Fruit fly (Drosophila melanogaster): Measurements from ENCODE around the gene dock.

dock gene

dm6 chr2L:838786-839185, 13.0 kb downstream of the dock start:
- TF ChIP-seq dsf (GFP tag; optimal IDR thresholded peaks at IDR 0.05; ENCODE audit: borderline replicate concordance) (no peak), sv (GFP tag; optimal IDR thresholded peaks at IDR 0.05) (no peak), psq (GFP tag; optimal IDR thresholded peaks at IDR 0.05) (no peak), rgr (GFP tag; optimal IDR thresholded peaks at IDR 0.05) (no peak), ey (GFP tag; optimal IDR thresholded peaks at IDR 0.05) (no peak), foxo (GFP tag; optimal IDR thresholded peaks at IDR 0.05) (no peak), OdsH (GFP tag; optimal IDR thresholded peaks at IDR 0.05) (no peak), Hr78 (GFP tag; optimal IDR thresholded peaks at IDR 0.05) (no peak), N (GFP tag; optimal IDR thresholded peaks at IDR 0.05) (no peak), woc (GFP tag; optimal IDR thresholded peaks at IDR 0.05) (no peak), Dfd (GFP tag; optimal IDR thresholded peaks at IDR 0.05) (no peak), jim (GFP tag; optimal IDR thresholded peaks at IDR 0.05) (no peak), Mio (GFP tag; optimal IDR thresholded peaks at IDR 0.05) (no peak)

DNA sequence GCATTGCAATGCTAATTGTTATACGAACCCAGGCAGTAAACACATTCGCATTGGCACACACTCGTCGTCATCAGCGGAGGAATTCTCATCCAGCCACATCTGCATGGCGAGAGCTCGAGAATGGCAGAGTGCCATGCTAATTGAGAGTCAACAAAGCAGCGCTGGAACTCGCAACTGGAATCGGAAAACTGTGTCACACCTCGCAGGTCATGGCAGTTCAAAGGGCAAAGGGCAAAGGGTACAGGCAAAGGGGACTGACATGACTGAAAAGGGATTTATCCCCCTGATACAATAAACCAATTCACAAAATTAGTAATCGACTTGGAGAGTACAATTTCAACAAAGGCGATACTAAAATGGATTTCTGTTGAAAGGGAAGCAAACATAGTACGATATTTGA, 14.3 kb downstream of the dock start:
- TF ChIP-seq brk (GFP tag; optimal IDR thresholded peaks at IDR 0.05) (no peak), CrebA (GFP tag; optimal IDR thresholded peaks at IDR 0.05; ENCODE audit: borderline replicate concordance) (no peak), sage (GFP tag; optimal IDR thresholded peaks at IDR 0.05) (no peak), Hr78 (GFP tag; optimal IDR thresholded peaks at IDR 0.05) (no peak), OdsH (GFP tag; optimal IDR thresholded peaks at IDR 0.05) (no peak), dl (GFP tag; optimal IDR thresholded peaks at IDR 0.05; ENCODE audit: insufficient read depth in 1 of 2, partially characterized antibody in 2 of 2) (no peak)

DNA sequence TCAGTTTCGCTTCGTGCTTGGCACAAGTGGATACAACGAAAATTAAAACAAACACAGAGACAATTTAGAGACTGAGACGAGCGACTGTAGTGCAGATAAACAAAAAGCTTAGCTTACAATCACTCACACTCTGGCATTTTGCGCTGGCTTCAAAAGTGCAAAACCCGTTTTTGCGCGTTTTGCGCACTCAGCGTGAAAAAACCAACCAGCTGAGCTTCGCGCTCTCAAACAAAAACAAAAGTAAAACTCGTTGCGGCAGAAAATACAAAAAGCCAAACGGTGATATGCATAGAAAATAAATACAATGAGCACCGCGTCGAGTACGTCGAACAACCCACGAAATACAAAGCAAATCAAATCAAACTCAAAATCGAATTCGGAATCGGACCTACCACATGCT, 14.9 kb downstream of the dock start:
- TF ChIP-seq HLH106 (tag; optimal IDR thresholded peaks at IDR 0.05) (no peak), Abd-B (GFP tag; optimal IDR thresholded peaks at IDR 0.05) (no peak), Dif (GFP tag; optimal IDR thresholded peaks at IDR 0.05; ENCODE audit: partially characterized antibody) (no peak), OdsH (GFP tag; optimal IDR thresholded peaks at IDR 0.05) (no peak), rgr (GFP tag; optimal IDR thresholded peaks at IDR 0.05) (no peak), CrebA (GFP tag; optimal IDR thresholded peaks at IDR 0.05; ENCODE audit: borderline replicate concordance) (no peak), GATAd (GFP tag; optimal IDR thresholded peaks at IDR 0.05) (no peak), dl (GFP tag; optimal IDR thresholded peaks at IDR 0.05; ENCODE audit: insufficient read depth in 1 of 2, partially characterized antibody in 2 of 2) (no peak), Vsx2 (GFP tag; optimal IDR thresholded peaks at IDR 0.05; ENCODE audit: partially characterized antibody) (no peak), CG32264 (GFP tag; optimal IDR thresholded peaks at IDR 0.05) (no peak), CG9705 (GFP tag; optimal IDR thresholded peaks at IDR 0.05) (no peak), dmrt93B (GFP tag; optimal IDR thresholded peaks at IDR 0.05) (no peak), brk (GFP tag; optimal IDR thresholded peaks at IDR 0.05) (no peak), h (GFP tag; optimal IDR thresholded peaks at IDR 0.05) (no peak), sv (GFP tag; optimal IDR thresholded peaks at IDR 0.05) (no peak), Rel (GFP tag; optimal IDR thresholded peaks at IDR 0.05) (no peak), Rel (tag; optimal IDR thresholded peaks at IDR 0.05) (no peak), Jra (GFP tag; optimal IDR thresholded peaks at IDR 0.05) (no peak), lola (GFP tag; optimal IDR thresholded peaks at IDR 0.05) (no peak), Hr78 (GFP tag; optimal IDR thresholded peaks at IDR 0.05) (no peak)

DNA sequence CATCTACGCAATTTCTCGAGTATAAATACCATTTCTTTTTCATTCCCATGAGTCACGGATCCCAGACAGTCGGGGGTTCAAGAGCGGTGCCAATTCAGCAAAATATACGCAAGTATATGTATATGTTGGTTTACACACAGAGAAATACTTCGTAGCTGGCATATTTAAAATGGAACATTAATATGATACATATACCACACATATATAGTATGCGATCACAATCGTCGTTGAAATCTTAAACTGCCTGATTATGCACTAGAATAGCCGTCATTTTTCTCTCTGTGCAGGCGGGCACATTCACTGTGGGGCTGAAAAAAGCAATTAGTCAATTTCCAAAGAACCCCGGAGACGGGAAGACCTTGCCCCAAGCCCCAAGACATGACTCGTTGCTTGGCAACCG, 15.9 kb downstream of the dock start:
- TF ChIP-seq pan (optimal IDR thresholded peaks at IDR 0.05) (no peak), br (GFP tag; optimal IDR thresholded peaks at IDR 0.05) (peak; percentile 97), dmrt93B (GFP tag; optimal IDR thresholded peaks at IDR 0.05) (peak; percentile 91), rgr (GFP tag; optimal IDR thresholded peaks at IDR 0.05) (peak; percentile 96), Hnf4 (GFP tag; optimal IDR thresholded peaks at IDR 0.05) (peak; percentile 97), sv (GFP tag; optimal IDR thresholded peaks at IDR 0.05) (peak; percentile 64), Rel (GFP tag; optimal IDR thresholded peaks at IDR 0.05) (peak; percentile 87), Rel (tag; optimal IDR thresholded peaks at IDR 0.05) (peak; percentile 86), CG32264 (GFP tag; optimal IDR thresholded peaks at IDR 0.05) (peak; percentile 87), Mio (GFP tag; optimal IDR thresholded peaks at IDR 0.05) (peak; percentile 87), tai (GFP tag; optimal IDR thresholded peaks at IDR 0.05) (peak; percentile 95), usp (GFP tag; optimal IDR thresholded peaks at IDR 0.05) (no peak), foxo (GFP tag; optimal IDR thresholded peaks at IDR 0.05) (peak; percentile 57 to 96), Hr78 (GFP tag; optimal IDR thresholded peaks at IDR 0.05) (no peak), Dif (GFP tag; optimal IDR thresholded peaks at IDR 0.05; ENCODE audit: partially characterized antibody) (no peak), HLH106 (tag; optimal IDR thresholded peaks at IDR 0.05) (peak; percentile 97), jim (GFP tag; optimal IDR thresholded peaks at IDR 0.05) (no peak), fru (GFP tag; optimal IDR thresholded peaks at IDR 0.05) (peak; percentile 95), ey (GFP tag; optimal IDR thresholded peaks at IDR 0.05) (peak; percentile 93), h (GFP tag; optimal IDR thresholded peaks at IDR 0.05) (peak; percentile 97), dsf (GFP tag; optimal IDR thresholded peaks at IDR 0.05; ENCODE audit: borderline replicate concordance) (peak; percentile 80), Hr83 (GFP tag; optimal IDR thresholded peaks at IDR 0.05; ENCODE audit: poor library complexity, severe bottlenecking) (peak; percentile 76), Myc (optimal IDR thresholded peaks at IDR 0.05) (no peak), psq (GFP tag; optimal IDR thresholded peaks at IDR 0.05) (peak; percentile 91), brk (GFP tag; optimal IDR thresholded peaks at IDR 0.05) (peak; percentile 86), lola (GFP tag; optimal IDR thresholded peaks at IDR 0.05) (no peak), sage (GFP tag; optimal IDR thresholded peaks at IDR 0.05) (peak; percentile 91), Dfd (GFP tag; optimal IDR thresholded peaks at IDR 0.05) (no peak), GATAd (GFP tag; optimal IDR thresholded peaks at IDR 0.05) (peak; percentile 85), Sp1 (GFP tag; optimal IDR thresholded peaks at IDR 0.05) (peak; percentile 93), CG9705 (GFP tag; optimal IDR thresholded peaks at IDR 0.05) (peak; percentile 94), woc (GFP tag; optimal IDR thresholded peaks at IDR 0.05) (peak; percentile 86), OdsH (GFP tag; optimal IDR thresholded peaks at IDR 0.05) (peak; percentile 96), CrebA (GFP tag; optimal IDR thresholded peaks at IDR 0.05; ENCODE audit: borderline replicate concordance) (no peak), Jra (GFP tag; optimal IDR thresholded peaks at IDR 0.05) (peak; percentile 95)

Data from whole organism, wandering third instar larva.